Worm (Caenorhabditis elegans) whole organism, mixed stage, embryonic: ENCODE measurements around the gene fem-2.

Source experiments
- M03D4.4 ChIP-seq: sonication (generic microtip); optimal IDR thresholded peaks from 2 replicates; lab custom pipeline; 2017; ENCODE audit warnings: mild to moderate bottlenecking, missing genetic modification characterization, missing compliant biosample characterization
- blmp-1 ChIP-seq: fragments of 150-350 bp; optimal IDR thresholded peaks from 2 replicates; lab custom pipeline; 2014; ENCODE audit warnings: missing biosample characterization, missing genetic modification characterization
- ceh-39 ChIP-seq: fragments of 150-350 bp; optimal IDR thresholded peaks from 2 replicates; lab custom pipeline; 2014; ENCODE audit warnings: missing biosample characterization, missing genetic modification characterization
- ceh-83 ChIP-seq: fragments of 200-800 bp; sonication (Bioruptor generic); optimal IDR thresholded peaks from 2 replicates; lab custom pipeline; 2018; ENCODE audit warnings: mild to moderate bottlenecking, missing genetic modification characterization, missing compliant biosample characterization
- ces-1 ChIP-seq: fragments of 150-350 bp; optimal IDR thresholded peaks from 2 replicates; lab custom pipeline; 2014; ENCODE audit warnings: missing biosample characterization, missing genetic modification reagents, missing genetic modification characterization
- elt-3 ChIP-seq: fragments of 150-350 bp; optimal IDR thresholded peaks from 2 replicates; lab custom pipeline; 2014; ENCODE audit warnings: missing biosample characterization, missing genetic modification characterization
- ham-2 ChIP-seq: fragments of 200-800 bp; sonication (Bioruptor generic); optimal IDR thresholded peaks from 2 replicates; lab custom pipeline; 2018; ENCODE audit warnings: mild to moderate bottlenecking, missing genetic modification characterization, missing compliant biosample characterization
- lin-13 ChIP-seq: fragments of 150-350 bp; optimal IDR thresholded peaks from 2 replicates; lab custom pipeline; 2014; ENCODE audit warnings: missing biosample characterization, missing genetic modification characterization
- mls-2 ChIP-seq: sonication (generic microtip); optimal IDR thresholded peaks from 2 replicates; lab custom pipeline; 2016; ENCODE audit warnings: mild to moderate bottlenecking, missing genetic modification characterization, moderate library complexity, missing compliant biosample characterization
- nhr-2 ChIP-seq: fragments of 150-350 bp; optimal IDR thresholded peaks from 2 replicates; lab custom pipeline; 2014; ENCODE audit warnings: missing biosample characterization, missing genetic modification characterization
- nhr-237 ChIP-seq: fragments of 150-350 bp; optimal IDR thresholded peaks from 2 replicates; lab custom pipeline; 2014; ENCODE audit warnings: missing biosample characterization, missing genetic modification characterization
- nhr-28 ChIP-seq: fragments of 150-350 bp; optimal IDR thresholded peaks from 2 replicates; lab custom pipeline; 2014; ENCODE audit warnings: missing biosample characterization, missing genetic modification characterization
- nhr-76 ChIP-seq: sonication (generic microtip); optimal IDR thresholded peaks from 2 replicates; lab custom pipeline; 2017; ENCODE audit warnings: missing biosample characterization, missing genetic modification characterization
- sem-2 ChIP-seq: fragments of 200-800 bp; sonication (Bioruptor generic); optimal IDR thresholded peaks from 2 replicates; lab custom pipeline; 2018; ENCODE audit warnings: mild to moderate bottlenecking, missing genetic modification characterization, missing compliant biosample characterization
- snpc-4 ChIP-seq: fragments of 150-350 bp; optimal IDR thresholded peaks from 2 replicates; lab custom pipeline; 2014; ENCODE audit warnings: missing biosample characterization, missing genetic modification characterization
- sptf-1 ChIP-seq: sonication (generic microtip); optimal IDR thresholded peaks from 2 replicates; lab custom pipeline; 2017; ENCODE audit warnings: mild to moderate bottlenecking, missing genetic modification characterization, moderate library complexity, missing compliant biosample characterization
- tbx-8 ChIP-seq: fragments of 200-800 bp; sonication (Bioruptor generic); optimal IDR thresholded peaks from 2 replicates; lab custom pipeline; 2018; ENCODE audit warnings: mild to moderate bottlenecking, missing genetic modification characterization, moderate library complexity, missing compliant biosample characterization
- unc-39 ChIP-seq: fragments of 150-350 bp; optimal IDR thresholded peaks from 2 replicates; lab custom pipeline; 2014; ENCODE audit warnings: missing biosample characterization, missing genetic modification characterization
- zip-8 ChIP-seq: fragments of 150-350 bp; optimal IDR thresholded peaks from 2 replicates; lab custom pipeline; 2014; ENCODE audit warnings: missing biosample characterization, missing genetic modification characterization

Gene fem-2

DNA sequence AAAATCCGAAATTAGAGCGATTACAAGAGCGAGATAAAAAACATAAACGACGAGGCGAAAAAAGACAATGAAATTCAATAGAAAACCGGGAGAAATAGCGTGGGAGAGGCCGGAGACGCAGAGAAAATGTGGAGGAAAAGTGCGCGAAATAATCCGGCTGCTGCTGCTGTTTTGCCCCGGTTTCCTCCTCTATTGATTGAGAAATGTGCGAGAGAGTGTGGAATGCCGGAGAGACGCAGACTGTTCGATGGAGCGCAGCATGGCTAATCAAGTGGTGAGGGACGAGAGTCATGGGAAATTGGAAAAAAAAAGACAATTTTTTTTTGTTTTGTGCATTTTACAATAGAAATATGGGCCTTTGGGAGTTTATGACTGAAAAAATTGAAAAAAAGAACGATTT lies 36.3 kb downstream of the fem-2 start (continued):
- no peak for TF ChIP-seq zip-8 (tag; lab: Kevin White, UChicago)
- TF ChIP-seq M03D4.4 = no peak
- TF ChIP-seq, all 35 proteins: peak for 9

ce11 chrIII:595449-595848 lies 39.0 kb downstream of the fem-2 start:
- no peak for TF ChIP-seq ham-2 (GFP tag; lab: Kevin White, UChicago)
- TF ChIP-seq nhr-2 (tag; lab: Kevin White, UChicago) = no peak
- no peak for TF ChIP-seq blmp-1 (tag; lab: Kevin White, UChicago)
- TF ChIP-seq snpc-4 (tag; lab: Kevin White, UChicago) = no peak
- TF ChIP-seq mls-2 (tag; lab: Kevin White, UChicago) = no peak
- TF ChIP-seq ceh-39 (tag; lab: Kevin White, UChicago) = no peak
- no peak for TF ChIP-seq lin-13 (tag; lab: Kevin White, UChicago)
- TF ChIP-seq tbx-8 (GFP tag; lab: Kevin White, UChicago) = no peak
- no peak for TF ChIP-seq ces-1
- TF ChIP-seq sptf-1 (tag; lab: Kevin White, UChicago) = no peak
- no peak for TF ChIP-seq nhr-237 (tag; lab: Kevin White, UChicago)
- TF ChIP-seq elt-3 = no peak
- TF ChIP-seq ceh-83 (GFP tag; lab: Kevin White, UChicago) = no peak
- no peak for TF ChIP-seq sem-2 (GFP tag; lab: Kevin White, UChicago)
- no peak for TF ChIP-seq nhr-28 (tag; lab: Kevin White, UChicago)
- TF ChIP-seq nhr-76 (tag; lab: Kevin White, UChicago) = no peak

DNA sequence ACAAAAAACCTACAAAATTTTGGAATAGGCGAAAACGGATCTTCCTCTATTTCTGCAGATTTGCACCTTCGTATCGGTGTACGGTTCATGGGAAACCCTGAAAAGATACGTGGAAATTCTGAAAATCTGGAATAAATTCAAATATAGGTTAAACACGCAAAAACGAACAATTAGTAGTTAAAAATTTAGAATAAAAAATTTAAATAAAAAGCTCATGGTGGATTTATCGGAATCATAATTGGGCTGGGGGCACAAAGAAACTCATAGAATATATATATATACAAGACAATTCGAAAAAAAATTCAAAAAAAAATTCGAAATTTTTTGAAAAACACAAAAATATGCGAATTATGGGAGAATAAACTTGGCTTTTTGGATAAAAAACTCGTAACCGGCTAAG lies 47.4 kb downstream of the fem-2 start, which contains the start of gene helq-1:
Gene helq-1 (minus strand): TSS at position 101 of the 400 bp plus-strand sequence.
- TF ChIP-seq unc-39 = no peak
- TF ChIP-seq sem-2 (GFP tag; lab: Kevin White, UChicago) = no peak
- TF ChIP-seq lin-13 (tag; lab: Kevin White, UChicago) = no peak
- TF ChIP-seq elt-3 = no peak
